Fruit fly (Drosophila melanogaster): ENCODE measurements around the gene yellow-g.

The yellow-g gene

dm6 chr3L:2228367-2229171 lies 44.0 kb downstream of the yellow-g start:
- no peak for TF ChIP-seq CG10348 (GFP tag; IDR thresholded peaks at IDR 0.05)
- no peak for TF ChIP-seq CG4496 (GFP tag; IDR thresholded peaks at IDR 0.05)
- no peak for TF ChIP-seq gl (tag; optimal IDR thresholded peaks at IDR 0.05)
- no peak for TF ChIP-seq rn (GFP tag; IDR thresholded peaks at IDR 0.05)
- no peak for TF ChIP-seq Ets98B (GFP tag; IDR thresholded peaks at IDR 0.05)
- no peak for TF ChIP-seq CG8301 (tag; optimal IDR thresholded peaks at IDR 0.05)
- no peak for TF ChIP-seq EcR (GFP tag; optimal IDR thresholded peaks at IDR 0.05)
- TF ChIP-seq CG17806 (tag; optimal IDR thresholded peaks at IDR 0.05) = no peak
- TF ChIP-seq Pif1B (GFP tag; optimal IDR thresholded peaks at IDR 0.05) = no peak
- TF ChIP-seq CG32121 (GFP tag; IDR thresholded peaks at IDR 0.05) = no peak
- no peak for TF ChIP-seq Snoo (tag; optimal IDR thresholded peaks at IDR 0.05)
- TF ChIP-seq Pif1A (GFP tag; optimal IDR thresholded peaks at IDR 0.05) = no peak
- TF ChIP-seq CG9948 (tag; optimal IDR thresholded peaks at IDR 0.05) = no peak
- no peak for TF ChIP-seq CG34367 (tag; optimal IDR thresholded peaks at IDR 0.05)
- TF ChIP-seq D1 (tag; optimal IDR thresholded peaks at IDR 0.05) = no peak
- no peak for TF ChIP-seq CG12605 (GFP tag; IDR thresholded peaks at IDR 0.05)
- no peak for TF ChIP-seq CG8159 (tag; optimal IDR thresholded peaks at IDR 0.05)
- TF ChIP-seq CG13204 (GFP tag; optimal IDR thresholded peaks at IDR 0.05) = no peak
- TF ChIP-seq fd96Ca (GFP tag; IDR thresholded peaks at IDR 0.05) = no peak
- TF ChIP-seq CG14655 (GFP tag; optimal IDR thresholded peaks at IDR 0.05) = no peak
